Fruit fly (Drosophila melanogaster): ENCODE data around the gene CG31668.

CG31668 gene

dm6 chr2L:2200136-2201036 lies 5.6 kb downstream of the CG31668 start (continued):
- peak; percentile 58 for TF ChIP-seq CG10543 (GFP tag; optimal IDR thresholded peaks at IDR 0.05)
- peak; percentile 51 to 66 for TF ChIP-seq Trl (optimal IDR thresholded peaks at IDR 0.05)
- no peak for TF ChIP-seq Trl (GFP tag; optimal IDR thresholded peaks at IDR 0.05)
- TF ChIP-seq cas (GFP tag; IDR thresholded peaks at IDR 0.05): no peak

- TF ChIP-seq org-1 (GFP tag; optimal IDR thresholded peaks at IDR 0.05): no peak
- no peak for TF ChIP-seq CG42726 (GFP tag; IDR thresholded peaks at IDR 0.05; ENCODE audit: partially characterized antibody)
- TF ChIP-seq pb (GFP tag; optimal IDR thresholded peaks at IDR 0.05): no peak
- TF ChIP-seq Doc2 (GFP tag; IDR thresholded peaks at IDR 0.05): no peak
- TF ChIP-seq NFAT (GFP tag; IDR thresholded peaks at IDR 0.05): no peak
- peak; percentile 42 for TF ChIP-seq nom (GFP tag; optimal IDR thresholded peaks at IDR 0.05)
- TF ChIP-seq corto (GFP tag; optimal IDR thresholded peaks at IDR 0.05): peak; percentile 69
Measured at dm6 chr2L:2199433-2199796, 6.6 kb downstream of the CG31668 start.

dm6 chr2L:2198613-2199432 lies 7.1 kb downstream of the CG31668 start:
- TF ChIP-seq CG2199 (GFP tag; IDR thresholded peaks at IDR 0.05): no peak
- TF ChIP-seq CG3726 (GFP tag; IDR thresholded peaks at IDR 0.05): no peak
- TF ChIP-seq CG12659 (GFP tag; optimal IDR thresholded peaks at IDR 0.05): peak; percentile 82
- TF ChIP-seq vnd (GFP tag; IDR thresholded peaks at IDR 0.05; ENCODE audit: partially characterized antibody): no peak
- peak; percentile 71 for TF ChIP-seq Dek (tag; optimal IDR thresholded peaks at IDR 0.05)
- TF ChIP-seq E2f2 (GFP tag; IDR thresholded peaks at IDR 0.05): no peak
- TF ChIP-seq tin (GFP tag; optimal IDR thresholded peaks at IDR 0.05): peak; percentile 79
- no peak for TF ChIP-seq CG31224 (GFP tag; IDR thresholded peaks at IDR 0.05)
- TF ChIP-seq Mes4 (GFP tag; optimal IDR thresholded peaks at IDR 0.05): peak; percentile 85
- TF ChIP-seq NfI (GFP tag; optimal IDR thresholded peaks at IDR 0.05): peak; percentile 78
- peak; percentile 88 for TF ChIP-seq CG33213 (GFP tag; optimal IDR thresholded peaks at IDR 0.05)
- TF ChIP-seq mam (GFP tag; optimal IDR thresholded peaks at IDR 0.05): peak; percentile 85
- TF ChIP-seq Pdp1 (GFP tag; optimal IDR thresholded peaks at IDR 0.05): peak; percentile 91 to 98
- TF ChIP-seq CG14050 (GFP tag; IDR thresholded peaks at IDR 0.05): no peak
- peak; percentile 74 for TF ChIP-seq CG1647 (GFP tag; optimal IDR thresholded peaks at IDR 0.05)
- peak; percentile 85 for TF ChIP-seq CG16863 (GFP tag; optimal IDR thresholded peaks at IDR 0.05)
- no peak for TF ChIP-seq unc-4 (GFP tag; IDR thresholded peaks at IDR 0.05; ENCODE audit: partially characterized antibody)
- no peak for TF ChIP-seq GATAe (GFP tag; conservative IDR thresholded peaks at IDR 0.05)
- TF ChIP-seq zen2 (GFP tag; IDR thresholded peaks at IDR 0.05; ENCODE audit: partially characterized antibody): no peak
- TF ChIP-seq cwo (GFP tag; optimal IDR thresholded peaks at IDR 0.05): peak; percentile 90
- TF ChIP-seq Deaf1 (tag; optimal IDR thresholded peaks at IDR 0.05): peak; percentile 89
- peak; percentile 81 for TF ChIP-seq CG13624 (GFP tag; optimal IDR thresholded peaks at IDR 0.05)
- no peak for TF ChIP-seq CG3995 (GFP tag; optimal IDR thresholded peaks at IDR 0.05)
- TF ChIP-seq CG10321 (GFP tag; IDR thresholded peaks at IDR 0.05): no peak
- TF ChIP-seq Max (GFP tag; optimal IDR thresholded peaks at IDR 0.05): peak; percentile 89
- no peak for TF ChIP-seq tna (GFP tag; IDR thresholded peaks at IDR 0.05; ENCODE audit: partially characterized antibody)
- TF ChIP-seq ewg (GFP tag; optimal IDR thresholded peaks at IDR 0.05): peak; percentile 81
- peak; percentile 87 for TF ChIP-seq CG8089 (GFP tag; optimal IDR thresholded peaks at IDR 0.05)
- TF ChIP-seq NK7.1 (GFP tag; optimal IDR thresholded peaks at IDR 0.05): peak; percentile 75
- peak; percentile 41 for TF ChIP-seq Elba2 (GFP tag; optimal IDR thresholded peaks at IDR 0.05)
- TF ChIP-seq chif (GFP tag; optimal IDR thresholded peaks at IDR 0.05): peak; percentile 89 to 91
- no peak for TF ChIP-seq H15 (GFP tag; IDR thresholded peaks at IDR 0.05)
- TF ChIP-seq ssp (GFP tag; IDR thresholded peaks at IDR 0.05): no peak
- peak; percentile 75 for TF ChIP-seq gcm2 (GFP tag; optimal IDR thresholded peaks at IDR 0.05)
